Fruit fly (Drosophila melanogaster) whole organism, embryonic: ENCODE measurements around the gene Ppcs.

Source experiments
- Bgb ChIP-seq: fragments of 200-800 bp; sonication (Bioruptor generic); IDR thresholded peaks from 2 replicates; pipeline ENCODE4 v1.3.6; 2022; ENCODE audit warnings: missing biosample characterization, missing genetic modification characterization; ENCODE audit not compliant: partially characterized antibody
- Bteb2 ChIP-seq: fragments of 200-800 bp; sonication (Bioruptor generic); optimal IDR thresholded peaks from 2 replicates; lab custom pipeline; 2016; ENCODE audit warnings: missing biosample characterization, missing genetic modification characterization
- CG10959 ChIP-seq: fragments of 200-800 bp; sonication (Bioruptor generic); IDR thresholded peaks from 2 replicates; pipeline ENCODE4 v1.3.6; 2022; ENCODE audit warnings: missing biosample characterization, missing genetic modification characterization
- CG12104 ChIP-seq: fragments of 200-800 bp; sonication (Bioruptor generic); optimal IDR thresholded peaks from 3 replicates; lab custom pipeline; 2016; ENCODE audit warnings: missing biosample characterization, missing genetic modification characterization
- CG12391 ChIP-seq: fragments of 200-800 bp; sonication (Bioruptor generic); optimal IDR thresholded peaks from 3 replicates; lab custom pipeline; 2018; ENCODE audit warnings: missing biosample characterization, mild to moderate bottlenecking, missing genetic modification characterization, moderate library complexity
- CG12769 ChIP-seq: fragments of 200-800 bp; sonication (Bioruptor generic); optimal IDR thresholded peaks from 2 replicates; lab custom pipeline; 2019; ENCODE audit warnings: missing biosample characterization, mild to moderate bottlenecking, missing genetic modification characterization, moderate library complexity
- CG13123 ChIP-seq: fragments of 200-800 bp; sonication (Bioruptor generic); optimal IDR thresholded peaks from 2 replicates; lab custom pipeline; 2016; ENCODE audit warnings: missing biosample characterization, missing genetic modification characterization
- CG14965 ChIP-seq: fragments of 200-800 bp; sonication (Bioruptor generic); optimal IDR thresholded peaks from 2 replicates; lab custom pipeline; 2016; ENCODE audit warnings: missing biosample characterization, missing genetic modification characterization, borderline replicate concordance
- CG1602 ChIP-seq: fragments of 200-800 bp; sonication (Bioruptor generic); optimal IDR thresholded peaks from 3 replicates; lab custom pipeline; 2016; ENCODE audit warnings: missing biosample characterization, missing genetic modification characterization
- CG16779 ChIP-seq: fragments of 200-800 bp; sonication (Bioruptor generic); IDR thresholded peaks from 2 replicates; pipeline ENCODE4 v1.3.6; 2022; ENCODE audit warnings: missing biosample characterization, missing genetic modification characterization
- CG17568 ChIP-seq: fragments of 200-800 bp; sonication (Bioruptor generic); optimal IDR thresholded peaks from 2 replicates; lab custom pipeline; 2018; ENCODE audit warnings: missing biosample characterization, mild to moderate bottlenecking, missing genetic modification characterization, moderate library complexity
- CG2712 ChIP-seq: fragments of 200-800 bp; optimal IDR thresholded peaks from 3 replicates; lab custom pipeline; 2019; ENCODE audit warnings: missing biosample characterization, mild to moderate bottlenecking, missing genetic modification characterization, moderate library complexity
- CG31365 ChIP-seq: fragments of 200-800 bp; sonication (Bioruptor generic); optimal IDR thresholded peaks from 2 replicates; lab custom pipeline; 2018; ENCODE audit warnings: missing biosample characterization, mild to moderate bottlenecking, missing genetic modification characterization
- CG31441 ChIP-seq: fragments of 200-800 bp; sonication (Bioruptor generic); IDR thresholded peaks from 2 replicates; pipeline ENCODE4 v1.3.6; 2022; ENCODE audit warnings: missing biosample characterization, missing genetic modification characterization
- CG3847 ChIP-seq: fragments of 200-800 bp; sonication (Bioruptor generic); IDR thresholded peaks from 2 replicates; pipeline ENCODE4 v1.3.6; 2022; ENCODE audit warnings: missing biosample characterization, missing genetic modification characterization
- CG43689 ChIP-seq: fragments of 200-800 bp; sonication (Bioruptor generic); IDR thresholded peaks from 2 replicates; pipeline ENCODE4 v1.3.6; 2022; ENCODE audit warnings: missing biosample characterization, missing genetic modification characterization
- CG4424 ChIP-seq: fragments of 200-800 bp; sonication (Bioruptor generic); optimal IDR thresholded peaks from 3 replicates; lab custom pipeline; 2016; ENCODE audit warnings: missing biosample characterization, missing genetic modification characterization
- CG7839 ChIP-seq: fragments of 200-800 bp; sonication (Bioruptor generic); optimal IDR thresholded peaks from 3 replicates; lab custom pipeline; 2018; ENCODE audit warnings: missing biosample characterization, mild to moderate bottlenecking, missing genetic modification characterization, moderate library complexity
- CG8924 ChIP-seq: fragments of 200-800 bp; optimal IDR thresholded peaks from 3 replicates; lab custom pipeline; 2019; ENCODE audit warnings: missing biosample characterization, mild to moderate bottlenecking, missing genetic modification characterization, moderate library complexity
- Eip74EF ChIP-seq, 2 experiments: fragments of 200-800 bp in 1 of 2; fragments of >200 bp in 1 of 2; sonication (Bioruptor generic) in 1 of 2; optimal IDR thresholded peaks; 2 replicates each; lab custom pipeline; 2017 to 2019; ENCODE audit warnings: missing biosample characterization in 2 of 2, missing genetic modification characterization in 2 of 2, mild to moderate bottlenecking in 1 of 2, moderate library complexity in 1 of 2
- HLH4C ChIP-seq: fragments of 200-800 bp; sonication (Bioruptor generic); IDR thresholded peaks from 3 replicates; pipeline ENCODE4 v1.3.6; 2022; ENCODE audit warnings: missing biosample characterization, missing genetic modification characterization; ENCODE audit not compliant: partially characterized antibody
- HLHmδ ChIP-seq: fragments of 200-800 bp; sonication (Bioruptor generic); optimal IDR thresholded peaks from 2 replicates; lab custom pipeline; 2018; ENCODE audit warnings: missing biosample characterization, mild to moderate bottlenecking, missing genetic modification characterization, moderate library complexity
- Hey ChIP-seq: fragments of 200-800 bp; sonication (Bioruptor generic); optimal IDR thresholded peaks from 3 replicates; lab custom pipeline; 2018; ENCODE audit warnings: missing biosample characterization, mild to moderate bottlenecking, missing genetic modification characterization
- HmgZ ChIP-seq: fragments of 200-800 bp; sonication (Bioruptor generic); optimal IDR thresholded peaks from 2 replicates; lab custom pipeline; 2018; ENCODE audit warnings: missing biosample characterization, mild to moderate bottlenecking, missing genetic modification characterization
- Jarid2 ChIP-seq: fragments of 200-800 bp; sonication (Bioruptor generic); optimal IDR thresholded peaks from 3 replicates; lab custom pipeline; 2017; ENCODE audit warnings: mild to moderate bottlenecking, missing biosample characterization, missing genetic modification reagents, missing genetic modification characterization
- Lpt ChIP-seq: fragments of >200 bp; optimal IDR thresholded peaks from 2 replicates; lab custom pipeline; 2018; ENCODE audit warnings: missing biosample characterization, missing genetic modification characterization
- Max ChIP-seq: fragments of 200-800 bp; sonication (Bioruptor generic); optimal IDR thresholded peaks from 2 replicates; lab custom pipeline; 2016; ENCODE audit warnings: missing biosample characterization, mild to moderate bottlenecking, missing genetic modification characterization
- Meics ChIP-seq: fragments of 200-800 bp; sonication (Bioruptor generic); optimal IDR thresholded peaks from 2 replicates; lab custom pipeline; 2017; ENCODE audit warnings: missing biosample characterization, mild to moderate bottlenecking, missing genetic modification characterization
- Ravus ChIP-seq: fragments of 200-800 bp; sonication (Bioruptor generic); IDR thresholded peaks from 2 replicates; pipeline ENCODE4 v1.3.6; 2022; ENCODE audit warnings: missing biosample characterization, missing genetic modification characterization
- Side ChIP-seq: fragments of 200-800 bp; sonication (Bioruptor generic); optimal IDR thresholded peaks from 2 replicates; lab custom pipeline; 2016; ENCODE audit warnings: missing biosample characterization, missing genetic modification characterization
- TFAM ChIP-seq: fragments of 200-800 bp; sonication (Bioruptor generic); optimal IDR thresholded peaks from 2 replicates; lab custom pipeline; 2017; ENCODE audit warnings: missing biosample characterization, missing genetic modification characterization, inconsistent platforms
- Taf1 ChIP-seq: fragments of 200-800 bp; sonication (Bioruptor generic); IDR thresholded peaks from 2 replicates; pipeline ENCODE4 v1.3.6; 2022; ENCODE audit warnings: missing biosample characterization, missing genetic modification characterization
- Xrp1 ChIP-seq: fragments of 200-800 bp; sonication (Bioruptor generic); IDR thresholded peaks from 2 replicates; pipeline ENCODE4 v1.3.6; 2022; ENCODE audit warnings: missing biosample characterization, missing genetic modification characterization
- ash1 ChIP-seq: fragments of 200-800 bp; sonication (Bioruptor generic); optimal IDR thresholded peaks from 2 replicates; lab custom pipeline; 2018; ENCODE audit warnings: missing biosample characterization, mild to moderate bottlenecking, missing genetic modification characterization
- bab2 ChIP-seq: fragments of 200-800 bp; sonication (Bioruptor generic); optimal IDR thresholded peaks from 2 replicates; lab custom pipeline; 2016; ENCODE audit warnings: missing biosample characterization, missing genetic modification characterization
- cg ChIP-seq: fragments of 200-800 bp; sonication (Bioruptor generic); optimal IDR thresholded peaks from 3 replicates; lab custom pipeline; 2019; ENCODE audit warnings: missing biosample characterization, mild to moderate bottlenecking, missing genetic modification characterization, moderate library complexity
- corto ChIP-seq: fragments of 200-800 bp; sonication (Bioruptor generic); optimal IDR thresholded peaks from 2 replicates; lab custom pipeline; 2016; ENCODE audit warnings: missing biosample characterization, mild to moderate bottlenecking, missing genetic modification characterization, moderate library complexity
- crp ChIP-seq, 2 experiments: fragments of 200-800 bp; sonication (Bioruptor generic); optimal IDR thresholded peaks; 2 replicates in 1 of 2; 3 replicates in 1 of 2; lab custom pipeline; 2017; ENCODE audit warnings: missing biosample characterization in 2 of 2, missing genetic modification characterization in 2 of 2, mild to moderate bottlenecking in 1 of 2, moderate library complexity in 1 of 2
- eve ChIP-seq, 2 experiments: fragments of >200 bp; optimal IDR thresholded peaks; 2 replicates each; lab custom pipeline; 2017; ENCODE audit warnings: missing biosample characterization in 2 of 2, missing genetic modification characterization in 2 of 2
- gce ChIP-seq: fragments of 200-800 bp; sonication (Bioruptor generic); IDR thresholded peaks from 3 replicates; pipeline ENCODE4 v1.3.6; 2022; ENCODE audit warnings: missing biosample characterization, missing genetic modification characterization
- gsb-n ChIP-seq: fragments of 200-800 bp; sonication (Bioruptor generic); optimal IDR thresholded peaks from 3 replicates; lab custom pipeline; 2018; ENCODE audit warnings: missing biosample characterization, mild to moderate bottlenecking, missing genetic modification characterization
- ind ChIP-seq: fragments of 200-800 bp; sonication (Bioruptor generic); optimal IDR thresholded peaks from 3 replicates; lab custom pipeline; 2016; ENCODE audit warnings: missing biosample characterization, missing genetic modification characterization
- kah ChIP-seq: fragments of 200-800 bp; sonication (Bioruptor generic); optimal IDR thresholded peaks from 2 replicates; lab custom pipeline; 2018; ENCODE audit warnings: missing biosample characterization, mild to moderate bottlenecking, missing genetic modification characterization
- lola ChIP-seq, 3 experiments: fragments of >200 bp in 2 of 3; fragments of 200-800 bp in 1 of 3; sonication (Bioruptor generic) in 1 of 3; optimal IDR thresholded peaks; 2 replicates each; lab custom pipeline; 2017 to 2019; ENCODE audit warnings: missing biosample characterization in 3 of 3, missing genetic modification characterization in 3 of 3, mild to moderate bottlenecking in 1 of 3, moderate library complexity in 1 of 3
- org-1 ChIP-seq: fragments of 200-800 bp; sonication (Bioruptor generic); optimal IDR thresholded peaks from 2 replicates; lab custom pipeline; 2017; ENCODE audit warnings: missing biosample characterization, missing genetic modification characterization
- sens ChIP-seq: fragments of 200-800 bp; sonication (Bioruptor generic); peaks from one replicate; lab custom pipeline; 2016; ENCODE audit warnings: missing biosample characterization, missing genetic modification characterization
- sima ChIP-seq: fragments of 200-800 bp; sonication (Bioruptor generic); optimal IDR thresholded peaks from 2 replicates; lab custom pipeline; 2016; ENCODE audit warnings: missing biosample characterization, missing genetic modification characterization
- sisA ChIP-seq: fragments of 200-800 bp; sonication (Bioruptor generic); IDR thresholded peaks from 2 replicates; pipeline ENCODE4 v1.3.6; 2022; ENCODE audit warnings: missing biosample characterization, missing genetic modification characterization
- tin ChIP-seq: fragments of 200-800 bp; sonication (Bioruptor generic); optimal IDR thresholded peaks from 3 replicates; lab custom pipeline; 2016; ENCODE audit warnings: missing biosample characterization, missing genetic modification characterization
- tio ChIP-seq: fragments of 200-800 bp; sonication (Bioruptor generic); optimal IDR thresholded peaks from 2 replicates; lab custom pipeline; 2017; ENCODE audit warnings: missing biosample characterization, missing genetic modification characterization, inconsistent platforms
- wek ChIP-seq: fragments of 200-800 bp; sonication (Bioruptor generic); optimal IDR thresholded peaks from 3 replicates; lab custom pipeline; 2018; ENCODE audit warnings: missing biosample characterization, mild to moderate bottlenecking, missing genetic modification characterization, moderate library complexity

Ppcs gene

DNA sequence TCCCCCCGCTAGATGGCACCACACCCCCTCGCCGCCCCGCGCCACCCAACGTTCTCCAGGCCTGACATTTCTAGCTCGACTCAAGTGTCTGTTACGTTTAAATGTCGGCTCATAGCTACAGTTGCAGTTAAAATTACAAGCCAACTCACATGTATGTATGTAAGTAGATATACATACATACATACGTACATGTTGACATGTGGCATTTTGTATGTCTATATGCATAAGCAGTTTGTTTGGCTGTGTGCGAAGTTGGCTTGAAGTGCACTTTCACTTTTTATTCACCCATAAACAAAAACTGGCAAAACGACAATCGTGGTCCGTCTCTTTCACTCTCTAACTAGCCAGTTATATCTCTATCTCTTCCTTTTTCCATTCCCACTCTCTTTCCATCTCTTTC is 35.1 kb upstream of the Ppcs start (continued):
- TF ChIP-seq ind (GFP tag; lab: Kevin White, UChicago) (no peak), wek (GFP tag; lab: Kevin White, UChicago) (peak; percentile 49), CG4424 (GFP tag; lab: Kevin White, UChicago) (no peak), HLHmδ (GFP tag; lab: Kevin White, UChicago) (no peak), HmgZ (tag; lab: Kevin White, UChicago) (no peak), CG14965 (no peak), Lpt (GFP tag; lab: Kevin White, UChicago) (no peak), gsb-n (tag; lab: Kevin White, UChicago) (peak; percentile 18), CG1602 (GFP tag; lab: Kevin White, UChicago) (no peak), Xrp1 (GFP tag; lab: Robert Waterston, UW) (no peak), Ravus (GFP tag; lab: Robert Waterston, UW) (no peak), sima (GFP tag; lab: Kevin White, UChicago) (no peak), eve (GFP tag; optimal IDR thresholded peaks at IDR 0.05; lab: Kevin White, UChicago) (no peak), HLH4C (GFP tag; lab: Robert Waterston, UW) (no peak), CG31441 (no peak; the same call in 1 of the 2 replicates), Max (GFP tag; lab: Kevin White, UChicago) (no peak), Jarid2 (GFP tag; lab: Kevin White, UChicago) (peak; percentile 24), TFAM (GFP tag; lab: Kevin White, UChicago) (no peak), Hey (tag; lab: Kevin White, UChicago) (no peak), tin (GFP tag; lab: Kevin White, UChicago) (no peak), Taf1 (GFP tag; lab: Robert Waterston, UW) (no peak), sens (peak; percentile 63), CG17568 (GFP tag; lab: Kevin White, UChicago) (peak; percentile 3), tio (GFP tag; lab: Kevin White, UChicago) (no peak), kah (GFP tag; lab: Kevin White, UChicago) (no peak), CG13123 (GFP tag; lab: Kevin White, UChicago) (no peak), gce (GFP tag; lab: Robert Waterston, UW) (peak; percentile 75; the same call in 1 of the 3 replicates), Eip74EF (GFP tag; optimal IDR thresholded peaks at IDR 0.05; lab: Kevin White, UChicago) (no peak), ash1 (GFP tag; lab: Kevin White, UChicago) (no peak), cg (GFP tag; lab: Kevin White, UChicago) (peak; percentile 17), org-1 (GFP tag; lab: Kevin White, UChicago) (peak; percentile 25), Bgb (no peak), CG7839 (tag; lab: Kevin White, UChicago) (no peak), CG8924 (tag; lab: Kevin White, UChicago) (no peak), CG31365 (tag; lab: Kevin White, UChicago) (no peak), crp (GFP tag; optimal IDR thresholded peaks at IDR 0.05; lab: Kevin White, UChicago) (no peak), CG2712 (tag; lab: Kevin White, UChicago) (no peak), CG12769 (tag; lab: Kevin White, UChicago) (no peak), CG10959 (GFP tag; lab: Robert Waterston, UW) (no peak), lola (GFP tag; optimal IDR thresholded peaks at IDR 0.05; lab: Kevin White, UChicago) (no peak), bab2 (no peak), Side (GFP tag; lab: Kevin White, UChicago) (no peak), CG43689 (GFP tag; lab: Robert Waterston, UW) (no peak), Bteb2 (GFP tag; lab: Kevin White, UChicago) (no peak), CG12104 (GFP tag; lab: Kevin White, UChicago) (no peak), CG16779 (GFP tag; lab: Robert Waterston, UW) (no peak), sisA (GFP tag; lab: Robert Waterston, UW) (no peak), corto (GFP tag; lab: Kevin White, UChicago) (no peak), Meics (GFP tag; lab: Kevin White, UChicago) (no peak), CG3847 (GFP tag; lab: Robert Waterston, UW) (no peak), CG12391 (tag; lab: Kevin White, UChicago) (no peak)
